Fruit fly (Drosophila melanogaster) ovary, adult (tissue): Measurements from ENCODE around the gene CG14931.

Experiments
- CG17801 ChIP-seq: fragments of 200-800 bp; optimal IDR thresholded peaks from 2 replicates; lab custom pipeline; 2019; ENCODE audit warnings: missing biosample characterization, mild to moderate bottlenecking, missing genetic modification characterization, moderate library complexity; ENCODE audit not compliant: partially characterized antibody

Gene CG14931

DNA sequence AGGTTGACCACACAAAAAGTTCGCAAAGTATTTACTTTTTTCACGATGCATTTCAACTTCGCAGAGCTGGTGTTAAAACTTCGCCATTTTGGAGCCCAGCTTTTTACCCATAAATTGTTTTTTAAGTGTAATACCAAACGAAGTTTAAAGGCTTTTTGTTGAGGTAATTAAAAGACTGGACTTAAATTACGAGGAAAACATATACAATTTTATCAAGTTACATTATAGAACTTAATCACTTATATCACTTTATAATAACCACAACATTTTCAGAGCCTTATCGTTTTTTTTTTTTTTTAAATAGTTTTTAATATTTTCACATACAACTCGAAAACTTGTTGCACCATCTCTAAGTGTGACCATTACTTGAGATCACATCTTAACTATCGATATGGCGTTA, at the start of gene CG14931:
TSS of gene CG14931 (plus strand) at position 301 of the 400 bp plus-strand sequence.
- no peak for TF ChIP-seq CG17801

dm6 chr2L:11738554-11738982, 49.6 kb upstream of the CG14931 start, which contains the start of gene Vha100-5:
TSS of gene Vha100-5 (plus strand) at chr2L:11738948.
- no peak for TF ChIP-seq CG17801

- no peak for TF ChIP-seq CG17801
Measured at dm6 chr2L:11740595-11740994, 47.5 kb upstream of the CG14931 start.

DNA sequence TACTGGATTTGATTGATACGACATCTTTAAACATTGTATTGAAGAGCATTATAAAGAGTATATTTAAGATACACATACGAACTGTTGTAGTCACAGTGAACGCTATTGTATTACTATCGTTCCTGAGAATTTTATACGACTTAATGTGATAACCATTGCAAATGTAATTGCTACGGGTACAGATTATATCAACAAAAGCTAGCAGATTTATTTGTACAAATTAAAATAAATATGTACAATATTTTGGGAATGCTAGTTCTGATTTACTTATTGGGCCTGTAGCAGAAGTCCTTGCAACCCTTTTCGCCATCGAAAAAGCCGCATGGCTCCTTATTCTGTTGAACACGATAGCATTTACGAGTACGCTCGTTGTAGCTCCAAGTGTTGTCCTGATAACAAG, 34.7 kb upstream of the CG14931 start, which contains the start of gene CG42470:
TSS of gene CG42470 (minus strand) at position 101 of the 400 bp plus-strand sequence.
- TF ChIP-seq CG17801: no peak

- no peak for TF ChIP-seq CG17801
Measured at dm6 chr2L:11753922-11754321, 34.2 kb upstream of the CG14931 start, which contains the start of gene CG42471. TSS of gene CG42471 (minus strand) at chr2L:11754022.

DNA sequence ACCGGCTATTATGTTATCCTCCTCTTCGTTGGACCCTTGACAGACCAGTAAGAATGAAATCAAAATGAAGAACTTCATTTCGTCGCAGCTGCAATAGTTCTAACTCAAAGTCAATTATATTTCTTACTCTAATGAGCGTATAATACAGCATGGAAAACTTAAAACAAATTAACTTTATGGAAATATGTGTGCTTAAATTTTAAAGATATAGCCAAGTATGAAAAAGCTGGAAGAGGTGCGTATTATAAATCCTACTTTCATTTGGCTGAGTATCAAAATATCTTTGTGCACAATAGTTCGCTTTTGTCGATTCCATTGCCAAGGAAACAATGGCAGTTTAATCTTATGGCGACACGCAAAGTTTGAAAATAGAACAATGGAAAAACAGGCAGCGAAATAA, 33.7 kb upstream of the CG14931 start, which contains the start of gene Sfp33A1:
TSS of gene Sfp33A1 (minus strand) at position 101 of the 400 bp plus-strand sequence.
- no peak for TF ChIP-seq CG17801

- no peak for TF ChIP-seq CG17801
Measured at dm6 chr2L:11789690-11790089, 1.6 kb downstream of the CG14931 start, which contains the start of gene CG14932. TSS of gene CG14932 (plus strand) at chr2L:11789919.

DNA sequence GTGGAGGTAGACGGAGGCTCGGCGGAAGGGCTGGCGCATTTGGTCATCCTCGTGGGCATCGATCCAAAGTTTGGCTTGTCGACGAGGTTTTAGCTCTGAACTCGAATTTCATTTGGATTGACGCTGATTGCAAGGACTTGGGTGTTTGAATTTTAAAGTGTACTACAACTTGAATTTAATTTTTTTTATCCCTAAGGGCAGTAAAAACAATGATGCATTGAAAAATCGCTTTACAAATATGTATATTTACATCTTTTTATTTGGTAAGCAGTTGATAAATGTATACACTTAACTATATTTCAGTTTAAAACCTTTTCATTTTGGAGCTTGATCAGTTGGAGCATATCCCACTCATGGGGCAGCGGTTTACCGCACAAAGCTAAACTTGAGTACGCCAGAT, 4.1 kb downstream of the CG14931 start, which contains the start of gene Tsp33B:
TSS of gene Tsp33B (minus strand) at position 101 of the 400 bp plus-strand sequence.
- no peak for TF ChIP-seq CG17801

- no peak for TF ChIP-seq CG17801
Measured at dm6 chr2L:11793986-11794385, 5.9 kb downstream of the CG14931 start, which contains the start of gene CG14937. TSS of gene CG14937 (minus strand) at chr2L:11794086.

DNA sequence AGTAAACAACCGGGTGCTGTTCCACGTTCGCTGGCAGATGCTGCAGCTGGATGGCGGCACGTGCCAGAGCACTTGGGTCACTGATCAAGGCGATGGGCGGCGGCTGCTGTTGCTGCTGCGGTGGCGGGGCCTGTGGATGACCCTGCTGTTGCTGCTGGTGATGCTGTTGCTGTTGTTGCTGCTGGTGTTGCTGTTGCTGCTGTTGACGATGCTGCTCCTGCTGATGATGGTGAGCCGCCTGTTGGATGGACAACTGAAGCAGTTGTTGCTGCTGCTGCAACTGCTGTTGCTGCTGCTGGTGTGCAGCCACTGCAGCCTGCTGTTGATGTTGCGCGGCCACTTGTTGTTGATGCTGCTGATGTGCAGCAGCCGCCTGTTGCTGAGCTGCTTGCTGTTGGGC, 9.0 kb downstream of the CG14931 start:
- TF ChIP-seq CG17801: no peak

dm6 chr2L:11804228-11805044, 16.3 kb downstream of the CG14931 start:
- TF ChIP-seq CG17801: no peak

DNA sequence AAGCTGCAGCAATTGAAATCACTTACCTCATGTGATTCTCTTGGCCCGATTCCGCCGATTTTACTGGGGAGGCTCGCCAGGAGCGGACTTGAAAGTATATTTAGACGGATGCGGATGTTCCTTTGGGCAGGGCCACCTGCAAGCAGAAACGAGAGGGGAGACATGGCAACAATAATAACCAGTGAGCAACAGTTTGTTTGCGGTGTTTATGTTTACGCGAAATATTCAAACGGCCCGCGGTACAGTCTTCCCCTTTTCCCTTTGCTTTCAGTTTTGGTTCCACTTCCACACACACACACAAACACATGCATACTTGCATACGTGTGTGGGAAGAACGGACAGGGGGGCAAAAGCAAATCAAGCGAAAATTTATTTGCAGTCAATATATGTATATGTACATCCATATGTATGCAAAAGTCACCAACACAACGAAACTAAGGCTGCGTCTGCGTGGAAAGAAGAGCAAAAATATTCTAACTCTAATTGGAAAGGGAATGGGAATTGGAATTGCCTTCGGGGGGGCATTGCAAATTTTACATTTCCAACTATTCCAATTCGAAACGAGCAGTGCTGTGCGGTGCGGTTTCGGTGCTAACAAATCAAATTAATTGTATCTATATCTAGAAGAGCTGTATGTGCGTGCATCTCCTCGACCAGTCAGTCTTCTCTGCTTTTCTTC, 18.0 kb downstream of the CG14931 start:
- TF ChIP-seq CG17801: no peak

DNA sequence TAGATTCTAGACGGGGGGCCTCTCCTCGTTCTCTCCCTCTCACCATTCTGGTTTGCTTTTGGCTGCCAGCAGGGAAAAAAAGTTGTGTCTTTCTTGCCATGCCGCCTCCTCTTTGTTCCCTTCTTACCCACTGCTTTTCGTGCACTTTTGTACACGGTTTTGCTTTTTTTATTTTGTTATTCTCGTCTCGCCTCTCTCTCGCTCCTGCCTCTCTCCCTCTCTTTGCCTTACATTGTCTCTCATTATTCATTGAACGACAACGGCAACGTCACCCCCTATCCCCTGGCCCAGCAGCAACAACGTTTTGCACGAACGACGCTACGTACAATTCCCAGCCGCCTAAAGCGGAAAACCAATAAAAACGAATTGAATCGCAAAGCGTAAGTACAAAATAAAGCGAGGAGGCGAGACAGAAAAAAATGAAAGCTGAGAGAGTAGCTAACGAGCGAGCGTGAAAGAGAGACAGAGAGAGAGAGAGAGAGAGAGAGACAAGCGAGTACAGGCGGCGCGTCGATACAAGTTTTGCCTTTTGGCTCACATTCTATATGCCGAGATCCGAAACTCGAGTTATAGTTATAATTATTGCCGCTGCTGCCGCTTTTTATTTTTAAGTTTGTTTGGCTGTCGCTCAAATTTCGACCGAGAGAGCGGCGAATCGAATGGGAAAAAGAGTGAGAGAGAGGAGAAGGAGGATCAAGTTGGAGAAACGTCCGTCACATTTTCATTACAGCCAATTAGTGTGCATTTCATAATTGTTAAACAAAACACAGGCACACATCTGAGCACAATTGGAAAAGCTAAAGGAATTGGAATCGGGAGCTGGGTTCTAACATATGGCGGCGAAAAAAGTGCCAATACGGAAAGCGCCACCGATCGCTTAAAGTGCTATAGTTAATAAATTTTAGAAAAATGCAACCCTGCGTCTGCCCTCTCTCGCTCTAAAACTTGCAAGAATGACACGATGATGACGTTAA, 18.9 kb downstream of the CG14931 start:
- peak; percentile 51 for TF ChIP-seq CG17801

- TF ChIP-seq CG17801: peak; percentile 48
Measured at dm6 chr2L:11807697-11808226, 19.6 kb downstream of the CG14931 start.

DNA sequence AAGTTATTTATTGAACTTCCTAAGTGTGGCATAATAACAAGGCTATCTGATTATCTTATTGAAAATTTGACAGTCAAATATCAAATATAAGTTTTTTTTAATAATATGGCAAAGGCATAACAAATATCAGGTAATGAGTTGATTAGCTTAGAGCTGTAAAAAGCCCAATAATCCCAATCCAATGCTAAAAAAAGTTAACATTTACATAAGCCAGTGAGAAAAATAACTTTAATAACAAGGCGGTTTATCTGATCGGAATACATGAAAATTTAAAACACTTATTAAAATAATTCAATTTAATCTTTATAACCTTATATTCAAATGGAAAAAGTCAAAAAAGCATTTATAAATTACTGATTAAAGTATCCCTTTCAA, 20.2 kb downstream of the CG14931 start:
- TF ChIP-seq CG17801: no peak
